Fruit fly (Drosophila melanogaster): Measurements from ENCODE around the gene Edc3.

The Edc3 gene

DNA sequence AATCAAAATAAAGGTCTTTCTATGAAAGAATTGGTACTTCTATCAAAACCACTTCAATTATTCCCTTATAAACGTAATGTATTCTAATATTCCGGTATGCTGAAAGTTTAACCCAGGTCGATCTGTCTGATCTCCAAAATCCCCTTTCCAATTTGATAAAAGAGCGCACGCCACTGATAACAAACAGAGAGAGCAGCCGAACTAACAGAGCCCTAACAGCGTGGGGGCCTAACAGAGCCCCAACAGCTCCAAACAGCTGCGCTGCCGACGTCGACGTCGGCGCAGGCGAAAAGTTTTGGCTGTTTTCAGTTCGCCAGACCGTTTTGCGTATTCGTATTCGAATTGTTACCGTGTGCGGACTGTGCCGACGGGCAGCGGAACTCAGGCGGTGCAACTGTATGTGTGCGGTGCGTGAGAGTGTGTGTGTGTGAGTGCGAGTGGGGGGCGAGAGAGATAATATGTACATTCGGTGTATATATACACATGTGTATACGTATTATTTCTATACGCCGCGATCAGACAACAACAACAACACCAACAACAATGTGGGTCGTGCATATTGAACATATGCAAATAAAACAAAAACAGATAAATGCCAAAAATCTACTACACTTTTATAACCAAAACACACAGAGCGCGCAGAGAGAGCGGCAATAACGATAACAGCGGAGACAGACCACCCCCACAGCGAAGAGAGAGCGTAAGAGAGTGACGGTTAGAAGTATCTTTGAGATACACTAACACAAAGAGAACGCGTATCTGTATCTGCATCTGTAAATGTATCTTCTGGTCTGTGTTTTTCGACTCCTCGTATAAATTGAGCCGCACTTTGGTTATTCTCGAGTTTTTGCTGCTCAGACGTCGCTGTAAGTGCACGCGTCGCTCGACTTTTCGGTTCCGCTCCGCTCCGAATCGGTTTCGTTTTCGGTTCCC, 42.6 kb downstream of the Edc3 start, which contains the start of gene Oatp74D (continued):
- TF ChIP-seq rgr (GFP tag; optimal IDR thresholded peaks at IDR 0.05) (peak; percentile 71), jim (GFP tag; optimal IDR thresholded peaks at IDR 0.05) (no peak), Jra (GFP tag; optimal IDR thresholded peaks at IDR 0.05) (peak; percentile 13), lola (GFP tag; optimal IDR thresholded peaks at IDR 0.05) (no peak), dsf (GFP tag; optimal IDR thresholded peaks at IDR 0.05; ENCODE audit: borderline replicate concordance) (no peak)

dm6 chr3L:17486130-17486529, 43.5 kb downstream of the Edc3 start, which contains the start of gene CG6333:
TSS of gene CG6333 (minus strand) at chr3L:17486230.
- TF ChIP-seq lola (GFP tag; optimal IDR thresholded peaks at IDR 0.05): no peak
- TF ChIP-seq Abd-B (GFP tag; optimal IDR thresholded peaks at IDR 0.05): no peak
- TF ChIP-seq Dif (GFP tag; optimal IDR thresholded peaks at IDR 0.05; ENCODE audit: partially characterized antibody): no peak
- TF ChIP-seq usp (GFP tag; optimal IDR thresholded peaks at IDR 0.05): no peak
- TF ChIP-seq br (GFP tag; optimal IDR thresholded peaks at IDR 0.05): no peak
- no peak for TF ChIP-seq dl (GFP tag; optimal IDR thresholded peaks at IDR 0.05; ENCODE audit: insufficient read depth in 1 of 2, partially characterized antibody in 2 of 2)
- no peak for TF ChIP-seq brk (GFP tag; optimal IDR thresholded peaks at IDR 0.05)
- TF ChIP-seq Mio (GFP tag; optimal IDR thresholded peaks at IDR 0.05): no peak
- TF ChIP-seq CG32264 (GFP tag; optimal IDR thresholded peaks at IDR 0.05): no peak
- no peak for TF ChIP-seq Vsx2 (GFP tag; optimal IDR thresholded peaks at IDR 0.05; ENCODE audit: partially characterized antibody)
- TF ChIP-seq rgr (GFP tag; optimal IDR thresholded peaks at IDR 0.05): no peak
- TF ChIP-seq Hr83 (GFP tag; optimal IDR thresholded peaks at IDR 0.05; ENCODE audit: poor library complexity, severe bottlenecking): no peak
- TF ChIP-seq h (GFP tag; optimal IDR thresholded peaks at IDR 0.05): no peak
- no peak for TF ChIP-seq Myc (optimal IDR thresholded peaks at IDR 0.05)
- no peak for TF ChIP-seq woc (GFP tag; optimal IDR thresholded peaks at IDR 0.05)
- TF ChIP-seq psq (GFP tag; optimal IDR thresholded peaks at IDR 0.05): no peak
- no peak for TF ChIP-seq Hr78 (GFP tag; optimal IDR thresholded peaks at IDR 0.05)

DNA sequence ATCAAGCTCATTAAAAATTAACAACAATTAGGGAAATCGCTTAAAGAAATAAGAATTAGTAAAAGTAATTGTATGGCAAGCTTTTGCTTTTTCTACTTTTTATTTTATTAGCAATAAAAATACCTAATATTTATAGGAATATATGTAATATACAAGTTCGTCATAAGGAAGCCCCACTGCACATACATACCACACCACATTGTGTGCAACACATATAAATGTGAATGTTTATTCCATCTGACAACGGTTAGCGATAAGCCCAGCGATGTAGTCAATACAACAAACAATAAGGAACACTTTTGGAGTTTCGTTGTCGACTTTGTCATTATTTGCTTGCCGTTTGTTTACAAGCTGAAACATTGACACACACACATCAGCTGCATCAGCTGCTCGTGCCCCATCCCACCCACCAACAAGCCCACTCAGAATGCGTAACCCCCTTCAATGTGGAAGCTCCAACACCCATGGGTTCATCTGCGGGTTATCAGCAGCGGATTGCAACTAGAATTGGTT, 44.3 kb downstream of the Edc3 start:
- peak; percentile 40 for TF ChIP-seq psq (GFP tag; optimal IDR thresholded peaks at IDR 0.05)
- TF ChIP-seq rgr (GFP tag; optimal IDR thresholded peaks at IDR 0.05): peak; percentile 78
- TF ChIP-seq Hnf4 (GFP tag; optimal IDR thresholded peaks at IDR 0.05): peak; percentile 60
- TF ChIP-seq brk (GFP tag; optimal IDR thresholded peaks at IDR 0.05): peak; percentile 38
- no peak for TF ChIP-seq lola (GFP tag; optimal IDR thresholded peaks at IDR 0.05)
- no peak for TF ChIP-seq Abd-B (GFP tag; optimal IDR thresholded peaks at IDR 0.05)
- peak; percentile 62 for TF ChIP-seq fru (GFP tag; optimal IDR thresholded peaks at IDR 0.05)
- peak; percentile 46 for TF ChIP-seq dmrt93B (GFP tag; optimal IDR thresholded peaks at IDR 0.05)
- peak; percentile 28 for TF ChIP-seq OdsH (GFP tag; optimal IDR thresholded peaks at IDR 0.05)
- peak; percentile 77 for TF ChIP-seq h (GFP tag; optimal IDR thresholded peaks at IDR 0.05)
- TF ChIP-seq Myc (optimal IDR thresholded peaks at IDR 0.05): no peak
- peak; percentile 50 for TF ChIP-seq Sp1 (GFP tag; optimal IDR thresholded peaks at IDR 0.05)
- peak; percentile 35 for TF ChIP-seq sv (GFP tag; optimal IDR thresholded peaks at IDR 0.05)
- peak; percentile 30 for TF ChIP-seq ey (GFP tag; optimal IDR thresholded peaks at IDR 0.05)
- peak; percentile 36 for TF ChIP-seq HLH106 (tag; optimal IDR thresholded peaks at IDR 0.05)
- TF ChIP-seq woc (GFP tag; optimal IDR thresholded peaks at IDR 0.05): peak; percentile 34
- no peak for TF ChIP-seq Hr78 (GFP tag; optimal IDR thresholded peaks at IDR 0.05)
- TF ChIP-seq tai (GFP tag; optimal IDR thresholded peaks at IDR 0.05): peak; percentile 8
- peak; percentile 28 for TF ChIP-seq br (GFP tag; optimal IDR thresholded peaks at IDR 0.05)
- peak; percentile 63 for TF ChIP-seq CG9705 (GFP tag; optimal IDR thresholded peaks at IDR 0.05)
- TF ChIP-seq sage (GFP tag; optimal IDR thresholded peaks at IDR 0.05): peak; percentile 25
- TF ChIP-seq foxo (GFP tag; optimal IDR thresholded peaks at IDR 0.05): peak in 1 of 2 experiments; percentile 70
- TF ChIP-seq Hr83 (GFP tag; optimal IDR thresholded peaks at IDR 0.05; ENCODE audit: poor library complexity, severe bottlenecking): peak; percentile 52
- no peak for TF ChIP-seq dl (GFP tag; optimal IDR thresholded peaks at IDR 0.05; ENCODE audit: insufficient read depth in 1 of 2, partially characterized antibody in 2 of 2)
- no peak for TF ChIP-seq CrebA (GFP tag; optimal IDR thresholded peaks at IDR 0.05; ENCODE audit: borderline replicate concordance)
- no peak for TF ChIP-seq Rel (GFP tag; optimal IDR thresholded peaks at IDR 0.05)
- TF ChIP-seq Rel (tag; optimal IDR thresholded peaks at IDR 0.05): peak; percentile 49
- TF ChIP-seq Jra (GFP tag; optimal IDR thresholded peaks at IDR 0.05): peak; percentile 58

All from whole organism, wandering third instar larva.